Worm (Caenorhabditis elegans): ENCODE measurements around the gene F55H2.5.

- TF ChIP-seq fkh-10 (GFP tag; optimal IDR thresholded peaks at IDR 0.05) = no peak
- no peak for TF ChIP-seq nhr-11 (tag; optimal IDR thresholded peaks at IDR 0.05)
- no peak for TF ChIP-seq pha-4 (tag; optimal IDR thresholded peaks at IDR 0.05)
- TF ChIP-seq pat-9 (tag; optimal IDR thresholded peaks at IDR 0.05) = no peak
- no peak for TF ChIP-seq rnt-1 (tag; optimal IDR thresholded peaks at IDR 0.05)
- TF ChIP-seq elt-2 (tag; optimal IDR thresholded peaks at IDR 0.05) = no peak
- TF ChIP-seq K02D7.2 (tag; optimal IDR thresholded peaks at IDR 0.05) = no peak
- no peak for TF ChIP-seq F13H6.1 (tag; optimal IDR thresholded peaks at IDR 0.05)
- TF ChIP-seq ztf-16 (tag; optimal IDR thresholded peaks at IDR 0.05) = no peak
Measured at ce11 chrIII:9544820-9545219, 33.5 kb downstream of the F55H2.5 start, which contains the start of gene ZK1098.12.
